Worm (Caenorhabditis elegans) whole organism, L1 larva: ENCODE results near the gene T10H9.8.

Experiments used
- C04F5.9 ChIP-seq: sonication (generic microtip); optimal IDR thresholded peaks from 2 replicates; lab custom pipeline; 2016; ENCODE audit warnings: missing genetic modification characterization, missing compliant biosample characterization
- C16A3.4 ChIP-seq: fragments of 150-350 bp; optimal IDR thresholded peaks from 2 replicates; lab custom pipeline; 2014; ENCODE audit warnings: missing biosample characterization, missing genetic modification characterization
- C34B4.2 ChIP-seq: sonication (generic microtip); optimal IDR thresholded peaks from 2 replicates; lab custom pipeline; 2017; ENCODE audit warnings: mild to moderate bottlenecking, missing genetic modification characterization, missing compliant biosample characterization
- F16B12.6 ChIP-seq: fragments of 150-350 bp; optimal IDR thresholded peaks from 2 replicates; lab custom pipeline; 2014; ENCODE audit warnings: missing biosample characterization, missing genetic modification characterization
- Y116A8C.19 ChIP-seq: sonication (generic microtip); optimal IDR thresholded peaks from 2 replicates; lab custom pipeline; 2016; ENCODE audit warnings: missing compliant biosample characterization, missing genetic modification characterization, borderline replicate concordance
- aha-1 ChIP-seq: fragments of 150-350 bp; optimal IDR thresholded peaks from 2 replicates; lab custom pipeline; 2014; ENCODE audit warnings: missing biosample characterization, missing genetic modification characterization
- alr-1 ChIP-seq: fragments of 200-800 bp; sonication (Bioruptor generic); optimal IDR thresholded peaks from 2 replicates; lab custom pipeline; 2018; ENCODE audit warnings: borderline replicate concordance, mild to moderate bottlenecking, missing genetic modification characterization, missing compliant biosample characterization
- aly-2 ChIP-seq: fragments of 150-350 bp; optimal IDR thresholded peaks from 2 replicates; lab custom pipeline; 2014; ENCODE audit warnings: missing biosample characterization, missing genetic modification characterization
- ama-1 ChIP-seq: fragments of 150-350 bp; optimal IDR thresholded peaks from 2 replicates; lab custom pipeline; 2014
- blmp-1 ChIP-seq: fragments of 150-350 bp; optimal IDR thresholded peaks from 2 replicates; lab custom pipeline; 2014; ENCODE audit warnings: missing biosample characterization, missing genetic modification characterization
- ceh-63 ChIP-seq: fragments of 200-800 bp; sonication (Bioruptor generic); optimal IDR thresholded peaks from 2 replicates; lab custom pipeline; 2018; ENCODE audit warnings: mild to moderate bottlenecking, missing genetic modification characterization, missing compliant biosample characterization
- dpl-1 ChIP-seq, 3 experiments: fragments of 150-350 bp in 2 of 3; sonication (generic microtip) in 1 of 3; optimal IDR thresholded peaks; 2 replicates each; lab custom pipeline; 2014 to 2017; ENCODE audit warnings: missing biosample characterization in 3 of 3, missing genetic modification characterization in 3 of 3, missing genetic modification reagents in 3 of 3
- efl-1 ChIP-seq, 4 experiments: fragments of 150-350 bp; optimal IDR thresholded peaks in 3 of 4; peaks in 1 of 4; 1 replicate in 1 of 4; 2 replicates in 3 of 4; lab custom pipeline; 2014; ENCODE audit warnings: missing biosample characterization in 2 of 4, missing genetic modification characterization in 2 of 4, missing genetic modification reagents in 2 of 4
- egl-13 ChIP-seq: sonication (generic microtip); optimal IDR thresholded peaks from 2 replicates; lab custom pipeline; 2016; ENCODE audit warnings: missing genotype, missing genetic modification reagents, missing genetic modification characterization, missing compliant biosample characterization
- egl-27 ChIP-seq, 2 experiments: fragments of 150-350 bp in 1 of 2; sonication (generic microtip); optimal IDR thresholded peaks; 3 replicates each; lab custom pipeline; 2017 to 2018; ENCODE audit warnings: missing biosample characterization in 2 of 2, missing genetic modification characterization in 2 of 2, missing genetic modification reagents in 2 of 2
- elt-3 ChIP-seq, 6 experiments: fragments of 150-350 bp in 1 of 6; sonication (generic microtip); optimal IDR thresholded peaks; 2 replicates each; lab custom pipeline; 2017 to 2018; ENCODE audit warnings: missing biosample characterization in 6 of 6, missing genetic modification characterization in 6 of 6, inconsistent platforms in 1 of 6
- fkh-10 ChIP-seq: sonication (generic microtip); optimal IDR thresholded peaks from 2 replicates; lab custom pipeline; 2017; ENCODE audit warnings: missing biosample characterization, missing genetic modification reagents, missing genetic modification characterization
- fkh-4 ChIP-seq: sonication (generic microtip); optimal IDR thresholded peaks from 2 replicates; lab custom pipeline; 2016; ENCODE audit warnings: missing compliant biosample characterization, missing genetic modification characterization, borderline replicate concordance
- fos-1 ChIP-seq: fragments of 150-350 bp; optimal IDR thresholded peaks from 2 replicates; lab custom pipeline; 2014; ENCODE audit warnings: missing biosample characterization, missing genetic modification characterization
- grh-1 ChIP-seq: fragments of 200-800 bp; sonication (Bioruptor generic); IDR thresholded peaks from 2 replicates; pipeline ENCODE4 v1.3.6; 2022; ENCODE audit warnings: missing genetic modification reagents, missing genetic modification characterization, missing compliant biosample characterization
- hlh-17 ChIP-seq: fragments of 200-800 bp; sonication (Bioruptor generic); optimal IDR thresholded peaks from 2 replicates; lab custom pipeline; 2018; ENCODE audit warnings: missing genetic modification characterization, mild to moderate bottlenecking, missing compliant biosample characterization, moderate library complexity, borderline replicate concordance
- irx-1 ChIP-seq: sonication (generic microtip); optimal IDR thresholded peaks from 2 replicates; lab custom pipeline; 2016; ENCODE audit warnings: missing genetic modification characterization, missing compliant biosample characterization
- isw-1 ChIP-seq: fragments of 200-800 bp; sonication (Bioruptor generic); IDR thresholded peaks from 2 replicates; pipeline ENCODE4 v1.3.6; 2022; ENCODE audit warnings: missing genetic modification characterization, missing compliant biosample characterization
- lin-13 ChIP-seq: fragments of 150-350 bp; optimal IDR thresholded peaks from 2 replicates; lab custom pipeline; 2014; ENCODE audit warnings: missing biosample characterization, missing genetic modification reagents, missing genetic modification characterization
- lin-35 ChIP-seq, 2 experiments: fragments of 150-350 bp; optimal IDR thresholded peaks; 2 replicates each; lab custom pipeline; 2014; ENCODE audit warnings: missing biosample characterization in 2 of 2, missing genetic modification characterization in 2 of 2, missing genetic modification reagents in 2 of 2
- lir-3 ChIP-seq: sonication (generic microtip); optimal IDR thresholded peaks from 2 replicates; lab custom pipeline; 2016; ENCODE audit warnings: mild to moderate bottlenecking, missing genetic modification characterization, moderate library complexity, missing compliant biosample characterization; ENCODE audit not compliant: poor library complexity
- mdl-1 ChIP-seq, 2 experiments: fragments of 150-350 bp; optimal IDR thresholded peaks; 2 replicates each; lab custom pipeline; 2014 to 2017; ENCODE audit warnings: missing biosample characterization in 2 of 2, missing genetic modification characterization in 2 of 2, inconsistent platforms in 1 of 2
- mef-2 ChIP-seq: fragments of 150-350 bp; optimal IDR thresholded peaks from 2 replicates; lab custom pipeline; 2014; ENCODE audit warnings: missing biosample characterization, missing genetic modification characterization
- nhr-11 ChIP-seq: fragments of 150-350 bp; optimal IDR thresholded peaks from 2 replicates; lab custom pipeline; 2014; ENCODE audit warnings: missing biosample characterization, missing genetic modification characterization
- nhr-12 ChIP-seq: sonication (generic microtip); optimal IDR thresholded peaks from 2 replicates; lab custom pipeline; 2017; ENCODE audit warnings: missing biosample characterization, missing genetic modification characterization
- nhr-20 ChIP-seq: sonication (generic microtip); optimal IDR thresholded peaks from 2 replicates; lab custom pipeline; 2016; ENCODE audit warnings: mild to moderate bottlenecking, missing genetic modification characterization, missing compliant biosample characterization
- nhr-237 ChIP-seq: fragments of 150-350 bp; optimal IDR thresholded peaks from 2 replicates; lab custom pipeline; 2014; ENCODE audit warnings: missing biosample characterization, missing genetic modification characterization
- nhr-28 ChIP-seq: fragments of 150-350 bp; optimal IDR thresholded peaks from 2 replicates; lab custom pipeline; 2014; ENCODE audit warnings: missing biosample characterization, missing genetic modification characterization
- nhr-47 ChIP-seq: sonication (generic microtip); optimal IDR thresholded peaks from 2 replicates; lab custom pipeline; 2016; ENCODE audit warnings: mild to moderate bottlenecking, missing genetic modification characterization, moderate library complexity, missing compliant biosample characterization
- nhr-71 ChIP-seq: sonication (generic microtip); optimal IDR thresholded peaks from 2 replicates; lab custom pipeline; 2016; ENCODE audit warnings: mild to moderate bottlenecking, missing genetic modification characterization, moderate library complexity, missing compliant biosample characterization
- nhr-90 ChIP-seq: sonication (generic microtip); optimal IDR thresholded peaks from 2 replicates; lab custom pipeline; 2016; ENCODE audit warnings: mild to moderate bottlenecking, missing genetic modification characterization, missing compliant biosample characterization; ENCODE audit not compliant: poor library complexity
- pqm-1 ChIP-seq: sonication (generic microtip); optimal IDR thresholded peaks from 3 replicates; lab custom pipeline; 2017; ENCODE audit warnings: missing biosample characterization, missing genetic modification characterization
- skn-1 ChIP-seq: fragments of 150-350 bp; optimal IDR thresholded peaks from 2 replicates; lab custom pipeline; 2014; ENCODE audit warnings: missing biosample characterization, missing genetic modification characterization
- snu-23 ChIP-seq: sonication (generic microtip); optimal IDR thresholded peaks from 2 replicates; lab custom pipeline; 2016; ENCODE audit warnings: missing genetic modification characterization, missing compliant biosample characterization
- unc-130 ChIP-seq: fragments of 150-350 bp; optimal IDR thresholded peaks from 2 replicates; lab custom pipeline; 2017; ENCODE audit warnings: missing biosample characterization, missing genetic modification characterization, inconsistent platforms
- unc-30 ChIP-seq: sonication (generic microtip); optimal IDR thresholded peaks from 2 replicates; lab custom pipeline; 2017; ENCODE audit warnings: missing biosample characterization, missing genetic modification characterization
- unc-86 ChIP-seq: sonication (generic microtip); optimal IDR thresholded peaks from 2 replicates; lab custom pipeline; 2016; ENCODE audit warnings: missing genetic modification characterization, missing compliant biosample characterization
- xbp-1 ChIP-seq: sonication (generic microtip); optimal IDR thresholded peaks from 2 replicates; lab custom pipeline; 2016; ENCODE audit warnings: missing genetic modification characterization, missing compliant biosample characterization

The T10H9.8 gene

ce11 chrV:6649317-6649716 is 2.8 kb upstream of the T10H9.8 start, which contains the start of gene T10H9.1:
T10H9.1 (plus strand) TSS chrV:6649617.
- TF ChIP-seq aha-1 (tag; lab: Kevin White, UChicago) (no peak), fkh-10 (no peak), unc-130 (tag; lab: Kevin White, UChicago) (no peak), mdl-1 (tag; optimal IDR thresholded peaks at IDR 0.05; lab: Kevin White, UChicago) (no peak), ceh-63 (GFP tag; lab: Kevin White, UChicago) (no peak), fkh-4 (tag; lab: Kevin White, UChicago) (no peak), nhr-28 (tag; lab: Kevin White, UChicago) (no peak), nhr-237 (tag; lab: Kevin White, UChicago) (no peak), fos-1 (no peak), pqm-1 (tag; lab: Kevin White, UChicago) (no peak), nhr-11 (tag; lab: Kevin White, UChicago) (no peak), blmp-1 (no peak), grh-1 (no peak), skn-1 (tag; lab: Kevin White, UChicago) (no peak), aly-2 (no peak), C34B4.2 (tag; lab: Kevin White, UChicago) (no peak), C04F5.9 (tag; lab: Kevin White, UChicago) (no peak), Y116A8C.19 (no peak), irx-1 (tag; lab: Kevin White, UChicago) (no peak)

ce11 chrV:6650508-6650907 is 1.6 kb upstream of the T10H9.8 start:
- TF ChIP-seq alr-1 (tag; lab: Kevin White, UChicago) (no peak), dpl-1 (GFP tag; optimal IDR thresholded peaks at IDR 0.05; lab: Kevin White, UChicago) (no peak), unc-30 (tag; lab: Kevin White, UChicago) (no peak), nhr-71 (tag; lab: Kevin White, UChicago) (no peak), nhr-28 (tag; lab: Kevin White, UChicago) (no peak), xbp-1 (tag; lab: Kevin White, UChicago) (no peak), efl-1 (optimal IDR thresholded peaks at IDR 0.05; lab: Kevin White, UChicago) (no peak), efl-1 (GFP tag; optimal IDR thresholded peaks at IDR 0.05 in 1 of 2; lab: Kevin White, UChicago) (no peak), mef-2 (tag; lab: Kevin White, UChicago) (no peak), aly-2 (no peak)

ce11 chrV:6655174-6655573 is 3.0 kb downstream of the T10H9.8 start, which contains the start of gene syx-18:
syx-18 (minus strand) TSS chrV:6655449.
- TF ChIP-seq fos-1 = peak; percentile 3
- peak; percentile 5 for TF ChIP-seq nhr-90 (tag; lab: Kevin White, UChicago)
- TF ChIP-seq nhr-47 (tag; lab: Kevin White, UChicago) = peak; percentile 18
- peak; percentile 58 for TF ChIP-seq ama-1 (lab: Kevin White, UChicago)
- TF ChIP-seq elt-3 (tag; optimal IDR thresholded peaks at IDR 0.05; lab: Kevin White, UChicago) = no peak

- TF ChIP-seq F16B12.6 (tag; lab: Kevin White, UChicago) (peak; percentile 95), egl-27 (tag; optimal IDR thresholded peaks at IDR 0.05; lab: Kevin White, UChicago) (no peak), elt-3 (tag; optimal IDR thresholded peaks at IDR 0.05; lab: Kevin White, UChicago) (peak in 2 of 6 experiments; percentile 78 to 87), nhr-71 (tag; lab: Kevin White, UChicago) (peak; percentile 79), skn-1 (tag; lab: Kevin White, UChicago) (peak; percentile 91), lir-3 (tag; lab: Kevin White, UChicago) (no peak), efl-1 (optimal IDR thresholded peaks at IDR 0.05; lab: Kevin White, UChicago) (peak; percentile 69 to 70), efl-1 (GFP tag; optimal IDR thresholded peaks at IDR 0.05 in 1 of 2; lab: Kevin White, UChicago) (peak; percentile 66 to 97), dpl-1 (GFP tag; optimal IDR thresholded peaks at IDR 0.05; lab: Kevin White, UChicago) (peak; percentile 61 to 71 (median 62)), isw-1 (GFP tag; lab: Robert Waterston, UW) (peak; percentile 47), lin-35 (GFP tag; optimal IDR thresholded peaks at IDR 0.05; lab: Kevin White, UChicago) (peak; percentile 75 to 80), egl-13 (tag; lab: Kevin White, UChicago) (peak; percentile 57), C16A3.4 (tag; lab: Kevin White, UChicago) (peak; percentile 78), fkh-4 (tag; lab: Kevin White, UChicago) (peak; percentile 16), nhr-47 (tag; lab: Kevin White, UChicago) (peak; percentile 62), blmp-1 (peak; percentile 87), unc-86 (tag; lab: Kevin White, UChicago) (peak; percentile 16), snu-23 (GFP tag; lab: Kevin White, UChicago) (peak; percentile 82), lin-13 (GFP tag; lab: Kevin White, UChicago) (peak; percentile 35), nhr-90 (tag; lab: Kevin White, UChicago) (peak; percentile 71), mdl-1 (tag; optimal IDR thresholded peaks at IDR 0.05; lab: Kevin White, UChicago) (peak in 1 of 2 experiments; percentile 57), nhr-20 (tag; lab: Kevin White, UChicago) (peak; percentile 76), fos-1 (peak; percentile 1), nhr-12 (tag; lab: Kevin White, UChicago) (no peak), hlh-17 (GFP tag; lab: Kevin White, UChicago) (no peak)
Measured at ce11 chrV:6656451-6657115, 4.4 kb downstream of the T10H9.8 start, which contains the start of gene snb-1. snb-1 (minus strand) TSS chrV:6656501.
